Worm (Caenorhabditis elegans): ENCODE results near the gene B0304.4.

DNA sequence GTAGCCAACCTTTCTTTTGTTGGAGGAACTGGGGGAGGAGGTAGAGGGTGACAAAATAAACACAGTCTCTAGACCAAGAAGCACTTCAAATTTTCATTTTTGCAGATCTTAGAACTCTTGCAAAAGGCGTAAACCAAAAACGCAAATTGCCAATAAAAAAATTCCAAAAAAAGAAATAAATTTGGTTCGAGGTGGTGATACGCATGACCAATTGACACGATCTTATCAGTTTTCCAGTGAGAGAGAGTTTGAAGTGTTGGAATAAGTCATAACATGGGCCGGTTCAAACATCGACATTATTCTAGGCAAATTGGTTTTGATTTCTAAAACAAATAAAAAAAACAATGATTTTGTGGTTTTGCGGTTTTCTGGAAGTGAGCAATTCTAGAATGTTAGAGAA, 27.2 kb downstream of the B0304.4 start:
- no peak for TF ChIP-seq nhr-77 (tag; optimal IDR thresholded peaks at IDR 0.05)
- TF ChIP-seq unc-39 (tag; optimal IDR thresholded peaks at IDR 0.05), result no peak
- no peak for TF ChIP-seq snpc-4 (tag; optimal IDR thresholded peaks at IDR 0.05)
- TF ChIP-seq ztf-11 (tag; optimal IDR thresholded peaks at IDR 0.05), result no peak
- TF ChIP-seq nhr-28 (tag; optimal IDR thresholded peaks at IDR 0.05), result no peak
- no peak for TF ChIP-seq lin-15B (tag; optimal IDR thresholded peaks at IDR 0.05)
- TF ChIP-seq ceh-16 (tag; optimal IDR thresholded peaks at IDR 0.05), result no peak
- TF ChIP-seq pha-4 (tag; optimal IDR thresholded peaks at IDR 0.05), result no peak
- no peak for TF ChIP-seq fkh-10 (GFP tag; optimal IDR thresholded peaks at IDR 0.05)
- TF ChIP-seq jun-1 (tag; optimal IDR thresholded peaks at IDR 0.05), result no peak
- no peak for TF ChIP-seq ceh-82 (tag; optimal IDR thresholded peaks at IDR 0.05)
- TF ChIP-seq sea-2 (GFP tag; optimal IDR thresholded peaks at IDR 0.05), result no peak
- no peak for TF ChIP-seq unc-62 (GFP tag; optimal IDR thresholded peaks at IDR 0.05)

Data from whole organism, L3 larva.